Worm (Caenorhabditis elegans): ENCODE data around the gene E04F6.10.

The E04F6.10 gene

ce11 chrII:7182630-7183029, 34.3 kb downstream of the E04F6.10 start:
- TF ChIP-seq blmp-1 (tag; optimal IDR thresholded peaks at IDR 0.05) (no peak), M03D4.4 (tag; optimal IDR thresholded peaks at IDR 0.05) (no peak), mep-1 (tag; optimal IDR thresholded peaks at IDR 0.05) (no peak), lsy-2 (tag; optimal IDR thresholded peaks at IDR 0.05) (no peak), nhr-28 (tag; optimal IDR thresholded peaks at IDR 0.05) (no peak), drap-1 (GFP tag; optimal IDR thresholded peaks at IDR 0.05) (no peak), hlh-1 (tag; optimal IDR thresholded peaks at IDR 0.05) (no peak), pha-4 (tag; optimal IDR thresholded peaks at IDR 0.05) (no peak), nhr-76 (tag; optimal IDR thresholded peaks at IDR 0.05) (no peak), nhr-2 (tag; optimal IDR thresholded peaks at IDR 0.05) (no peak), mls-2 (tag; optimal IDR thresholded peaks at IDR 0.05) (peak; percentile 7), ceh-43 (GFP tag; optimal IDR thresholded peaks at IDR 0.05) (no peak), nhr-237 (tag; optimal IDR thresholded peaks at IDR 0.05) (no peak), zip-8 (tag; optimal IDR thresholded peaks at IDR 0.05) (no peak), lin-13 (tag; optimal IDR thresholded peaks at IDR 0.05) (no peak), ceh-83 (GFP tag; optimal IDR thresholded peaks at IDR 0.05) (no peak), unc-39 (tag; optimal IDR thresholded peaks at IDR 0.05) (no peak), unc-62 (GFP tag; optimal IDR thresholded peaks at IDR 0.05) (no peak), ces-1 (GFP tag; optimal IDR thresholded peaks at IDR 0.05) (peak; percentile 86), sem-2 (GFP tag; optimal IDR thresholded peaks at IDR 0.05) (no peak), tbx-8 (GFP tag; optimal IDR thresholded peaks at IDR 0.05) (no peak), unc-120 (tag; optimal IDR thresholded peaks at IDR 0.05; ENCODE audit: poor library complexity, severe bottlenecking) (peak; percentile 87), lin-32 (GFP tag; optimal IDR thresholded peaks at IDR 0.05) (no peak), ham-2 (GFP tag; optimal IDR thresholded peaks at IDR 0.05) (no peak)

ce11 chrII:7176108-7176507, 40.8 kb downstream of the E04F6.10 start:
- TF ChIP-seq ham-2 (GFP tag; optimal IDR thresholded peaks at IDR 0.05) (no peak), ces-1 (GFP tag; optimal IDR thresholded peaks at IDR 0.05) (peak; percentile 66)

- no peak for TF ChIP-seq nhr-237 (tag; optimal IDR thresholded peaks at IDR 0.05)
- no peak for TF ChIP-seq ceh-43 (GFP tag; optimal IDR thresholded peaks at IDR 0.05)
- no peak for TF ChIP-seq ham-2 (GFP tag; optimal IDR thresholded peaks at IDR 0.05)
- TF ChIP-seq unc-39 (tag; optimal IDR thresholded peaks at IDR 0.05): no peak
- TF ChIP-seq tbx-8 (GFP tag; optimal IDR thresholded peaks at IDR 0.05): no peak
- no peak for TF ChIP-seq lsy-2 (tag; optimal IDR thresholded peaks at IDR 0.05)
- TF ChIP-seq mep-1 (tag; optimal IDR thresholded peaks at IDR 0.05): no peak
- no peak for TF ChIP-seq ztf-11 (tag; optimal IDR thresholded peaks at IDR 0.05)
- TF ChIP-seq ces-1 (GFP tag; optimal IDR thresholded peaks at IDR 0.05): no peak
- TF ChIP-seq ceh-83 (GFP tag; optimal IDR thresholded peaks at IDR 0.05): no peak
- TF ChIP-seq sptf-1 (tag; optimal IDR thresholded peaks at IDR 0.05): no peak
- TF ChIP-seq sem-2 (GFP tag; optimal IDR thresholded peaks at IDR 0.05): no peak
- no peak for TF ChIP-seq elt-1 (tag; optimal IDR thresholded peaks at IDR 0.05; ENCODE audit: borderline replicate concordance, insufficient read depth)
These were observed 42.1 kb downstream of the E04F6.10 start, which contains the start of gene glc-4 for ce11 chrII:7174843-7175242. Gene glc-4, minus strand, starts transcription at chrII:7174943.

ce11 chrII:7171305-7171998, 45.5 kb downstream of the E04F6.10 start, which contains the start of gene dyf-13:
Gene dyf-13, minus strand, starts transcription at chrII:7171355.
- TF ChIP-seq ces-1 (GFP tag; optimal IDR thresholded peaks at IDR 0.05) (no peak), tbx-8 (GFP tag; optimal IDR thresholded peaks at IDR 0.05) (no peak), hlh-1 (tag; optimal IDR thresholded peaks at IDR 0.05) (no peak), ceh-43 (GFP tag; optimal IDR thresholded peaks at IDR 0.05) (no peak), lin-32 (GFP tag; optimal IDR thresholded peaks at IDR 0.05) (no peak), elt-1 (tag; optimal IDR thresholded peaks at IDR 0.05; ENCODE audit: borderline replicate concordance, insufficient read depth) (no peak), bed-3 (GFP tag; optimal IDR thresholded peaks at IDR 0.05) (no peak), unc-62 (GFP tag; optimal IDR thresholded peaks at IDR 0.05) (no peak), pha-4 (tag; optimal IDR thresholded peaks at IDR 0.05) (no peak), elt-3 (tag; optimal IDR thresholded peaks at IDR 0.05) (no peak), lsy-2 (tag; optimal IDR thresholded peaks at IDR 0.05) (no peak), nhr-237 (tag; optimal IDR thresholded peaks at IDR 0.05) (no peak), sptf-1 (tag; optimal IDR thresholded peaks at IDR 0.05) (no peak), mep-1 (tag; optimal IDR thresholded peaks at IDR 0.05) (no peak), sem-2 (GFP tag; optimal IDR thresholded peaks at IDR 0.05) (no peak), nhr-28 (tag; optimal IDR thresholded peaks at IDR 0.05) (no peak), drap-1 (GFP tag; optimal IDR thresholded peaks at IDR 0.05) (no peak), snpc-4 (tag; optimal IDR thresholded peaks at IDR 0.05) (no peak), blmp-1 (tag; optimal IDR thresholded peaks at IDR 0.05) (no peak), unc-39 (tag; optimal IDR thresholded peaks at IDR 0.05) (no peak)
